Worm (Caenorhabditis elegans) whole organism, L4/young adult: ENCODE results near the gene arx-3.

ENCODE experiments used
- W03F9.2 ChIP-seq: fragments of 150-350 bp; optimal IDR thresholded peaks from 2 replicates; lab custom pipeline; 2014; ENCODE audit warnings: missing biosample characterization, missing genetic modification characterization
- dao-5 ChIP-seq: sonication (generic microtip); optimal IDR thresholded peaks from 2 replicates; lab custom pipeline; 2016; ENCODE audit warnings: missing genotype, missing genetic modification characterization, moderate library complexity, missing compliant biosample characterization
- him-1 ChIP-seq: sonication (generic microtip); optimal IDR thresholded peaks from 2 replicates; lab custom pipeline; 2016; ENCODE audit warnings: missing genotype, missing genetic modification reagents, missing genetic modification characterization, missing compliant biosample characterization

Gene arx-3

ce11 chrIII:12013054-12013453 is 45.2 kb downstream of the arx-3 start:
- TF ChIP-seq him-1 (tag; lab: Kevin White, UChicago) (no peak), W03F9.2 (no peak), dao-5 (tag; lab: Kevin White, UChicago) (no peak)

DNA sequence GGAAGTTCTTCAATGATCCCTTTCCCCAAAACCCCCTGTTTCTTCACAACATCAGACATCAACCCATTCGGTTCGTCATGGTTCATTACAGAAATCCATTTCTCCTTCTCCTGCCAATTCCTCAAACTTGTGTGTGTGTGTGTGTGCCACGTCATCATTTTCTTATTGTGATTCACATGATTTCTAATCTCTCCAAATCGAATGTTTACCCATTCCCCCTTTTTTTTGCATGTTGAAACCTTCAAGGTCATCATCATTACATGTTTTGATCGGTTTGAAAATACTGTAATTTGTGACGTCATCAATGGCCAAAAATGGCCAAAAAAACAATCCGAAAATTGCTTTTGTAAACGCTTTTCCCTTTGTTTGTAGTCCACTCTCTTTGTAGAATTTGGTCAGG is 48.5 kb downstream of the arx-3 start:
- TF ChIP-seq him-1 (tag; lab: Kevin White, UChicago) (no peak), dao-5 (tag; lab: Kevin White, UChicago) (no peak), W03F9.2 (no peak)

- TF ChIP-seq dao-5 (tag; lab: Kevin White, UChicago), result no peak
- no peak for TF ChIP-seq W03F9.2
- no peak for TF ChIP-seq him-1 (tag; lab: Kevin White, UChicago)
These were observed 48.9 kb downstream of the arx-3 start for ce11 chrIII:12009321-12009720.

- TF ChIP-seq W03F9.2 (no peak), dao-5 (tag; lab: Kevin White, UChicago) (no peak)
These were observed 55.0 kb downstream of the arx-3 start for ce11 chrIII:12003264-12003663.

ce11 chrIII:12002850-12003249 is 55.4 kb downstream of the arx-3 start, which contains the start of gene Y56A3A.33:
Y56A3A.33 (minus strand) TSS chrIII:12002950.
- TF ChIP-seq dao-5 (tag; lab: Kevin White, UChicago) (no peak), him-1 (tag; lab: Kevin White, UChicago) (no peak)
